Worm (Caenorhabditis elegans) whole organism, late embryonic: ENCODE results near the gene C44C10.7.
A peak's percentile ranks its signal among the peaks of the same experiment; 100 is the strongest.

Source experiments
- C08G9.2 ChIP-seq: sonication (generic microtip); optimal IDR thresholded peaks from 2 replicates; lab custom pipeline; 2016; ENCODE audit warnings: mild to moderate bottlenecking, missing genetic modification characterization, moderate library complexity, missing compliant biosample characterization
- C38D4.7 ChIP-seq: fragments of 200-800 bp; sonication (Bioruptor generic); optimal IDR thresholded peaks from 2 replicates; lab custom pipeline; 2018; ENCODE audit warnings: mild to moderate bottlenecking, missing genetic modification characterization, moderate library complexity, missing compliant biosample characterization
- F13H6.1 ChIP-seq: sonication (generic microtip); optimal IDR thresholded peaks from 2 replicates; lab custom pipeline; 2016; ENCODE audit warnings: missing genetic modification characterization, missing compliant biosample characterization
- K02D7.2 ChIP-seq: sonication (generic microtip); optimal IDR thresholded peaks from 2 replicates; lab custom pipeline; 2017; ENCODE audit warnings: mild to moderate bottlenecking, missing genetic modification characterization, missing compliant biosample characterization
- K09A11.1 ChIP-seq: sonication (generic microtip); optimal IDR thresholded peaks from 2 replicates; lab custom pipeline; 2017; ENCODE audit warnings: antibody characterized with exemption, mild to moderate bottlenecking, missing genetic modification characterization, missing compliant biosample characterization; ENCODE audit not compliant: insufficient read depth
- T23F11.4 ChIP-seq: fragments of 200-800 bp; sonication (Bioruptor generic); optimal IDR thresholded peaks from 2 replicates; lab custom pipeline; 2018; ENCODE audit warnings: mild to moderate bottlenecking, missing genetic modification characterization, missing compliant biosample characterization
- Y22D7AL.16 ChIP-seq: sonication (generic microtip); optimal IDR thresholded peaks from 2 replicates; lab custom pipeline; 2016; ENCODE audit warnings: missing genetic modification characterization, missing compliant biosample characterization
- ahr-1 ChIP-seq: sonication (generic microtip); optimal IDR thresholded peaks from 2 replicates; lab custom pipeline; 2016; ENCODE audit warnings: missing genetic modification characterization, missing compliant biosample characterization
- ceh-14 ChIP-seq: sonication (generic microtip); optimal IDR thresholded peaks from 2 replicates; lab custom pipeline; 2016; ENCODE audit warnings: missing genotype, missing genetic modification characterization, missing compliant biosample characterization
- ceh-18 ChIP-seq: sonication (generic microtip); optimal IDR thresholded peaks from 2 replicates; lab custom pipeline; 2016; ENCODE audit warnings: missing genetic modification characterization, missing compliant biosample characterization
- ceh-19 ChIP-seq: fragments of 200-800 bp; sonication (Bioruptor generic); optimal IDR thresholded peaks from 2 replicates; lab custom pipeline; 2018; ENCODE audit warnings: mild to moderate bottlenecking, missing genetic modification characterization, missing compliant biosample characterization
- ceh-24 ChIP-seq: sonication (generic microtip); optimal IDR thresholded peaks from 2 replicates; lab custom pipeline; 2016; ENCODE audit warnings: mild to moderate bottlenecking, missing genetic modification characterization, missing compliant biosample characterization
- ceh-31 ChIP-seq: sonication (generic microtip); optimal IDR thresholded peaks from 2 replicates; lab custom pipeline; 2016; ENCODE audit warnings: missing genetic modification characterization, missing compliant biosample characterization
- ceh-34 ChIP-seq: sonication (generic microtip); optimal IDR thresholded peaks from 2 replicates; lab custom pipeline; 2016; ENCODE audit warnings: mild to moderate bottlenecking, missing genetic modification characterization, missing compliant biosample characterization
- ceh-48 ChIP-seq: sonication (generic microtip); optimal IDR thresholded peaks from 2 replicates; lab custom pipeline; 2016; ENCODE audit warnings: missing genetic modification characterization, inconsistent platforms, missing compliant biosample characterization
- ceh-6 ChIP-seq: fragments of 200-800 bp; sonication (Bioruptor generic); optimal IDR thresholded peaks from 2 replicates; lab custom pipeline; 2018; ENCODE audit warnings: mild to moderate bottlenecking, missing genetic modification characterization, missing compliant biosample characterization
- ceh-9 ChIP-seq: sonication (generic microtip); optimal IDR thresholded peaks from 2 replicates; lab custom pipeline; 2016; ENCODE audit warnings: mild to moderate bottlenecking, missing genetic modification characterization, inconsistent platforms, missing compliant biosample characterization
- che-1 ChIP-seq: sonication (generic microtip); optimal IDR thresholded peaks from 2 replicates; lab custom pipeline; 2016; ENCODE audit warnings: mild to moderate bottlenecking, missing genetic modification characterization, missing compliant biosample characterization
- dmd-4 ChIP-seq: sonication (generic microtip); optimal IDR thresholded peaks from 2 replicates; lab custom pipeline; 2016; ENCODE audit warnings: borderline replicate concordance, missing genetic modification characterization, missing compliant biosample characterization
- elt-2 ChIP-seq: sonication (generic microtip); optimal IDR thresholded peaks from 2 replicates; lab custom pipeline; 2016; ENCODE audit warnings: missing genetic modification reagents, missing genetic modification characterization, missing compliant biosample characterization
- fkh-10 ChIP-seq: fragments of 150-350 bp; optimal IDR thresholded peaks from 2 replicates; lab custom pipeline; 2014; ENCODE audit warnings: missing biosample characterization, missing genetic modification reagents, missing genetic modification characterization
- gmeb-2 ChIP-seq: sonication (generic microtip); optimal IDR thresholded peaks from 2 replicates; lab custom pipeline; 2016; ENCODE audit warnings: missing genetic modification characterization, inconsistent platforms, missing compliant biosample characterization
- hlh-13 ChIP-seq: fragments of 200-800 bp; sonication (Bioruptor generic); optimal IDR thresholded peaks from 2 replicates; lab custom pipeline; 2018; ENCODE audit warnings: mild to moderate bottlenecking, missing genetic modification characterization, missing compliant biosample characterization
- hlh-15 ChIP-seq: sonication (generic microtip); optimal IDR thresholded peaks from 2 replicates; lab custom pipeline; 2016; ENCODE audit warnings: missing genetic modification characterization, missing compliant biosample characterization
- hlh-8 ChIP-seq: sonication (generic microtip); optimal IDR thresholded peaks from 2 replicates; lab custom pipeline; 2016; ENCODE audit warnings: missing genotype, missing genetic modification characterization, missing compliant biosample characterization
- lin-11 ChIP-seq: fragments of 200-800 bp; sonication (Bioruptor generic); optimal IDR thresholded peaks from 2 replicates; lab custom pipeline; 2018; ENCODE audit warnings: mild to moderate bottlenecking, missing genetic modification characterization, missing compliant biosample characterization
- nhr-11 ChIP-seq: fragments of 150-350 bp; optimal IDR thresholded peaks from 2 replicates; lab custom pipeline; 2014; ENCODE audit warnings: missing biosample characterization, missing genetic modification characterization
- pag-3 ChIP-seq: sonication (generic microtip); optimal IDR thresholded peaks from 2 replicates; lab custom pipeline; 2016; ENCODE audit warnings: missing compliant biosample characterization, missing genetic modification characterization, borderline replicate concordance
- pat-9 ChIP-seq: fragments of 200-800 bp; sonication (Bioruptor generic); optimal IDR thresholded peaks from 2 replicates; lab custom pipeline; 2018; ENCODE audit warnings: mild to moderate bottlenecking, missing genetic modification characterization, moderate library complexity, missing compliant biosample characterization
- pha-2 ChIP-seq: sonication (generic microtip); optimal IDR thresholded peaks from 2 replicates; lab custom pipeline; 2017; ENCODE audit warnings: mild to moderate bottlenecking, missing genetic modification characterization, missing compliant biosample characterization
- pqm-1 ChIP-seq: sonication (generic microtip); optimal IDR thresholded peaks from 2 replicates; lab custom pipeline; 2016; ENCODE audit warnings: missing genetic modification characterization, missing compliant biosample characterization
- pros-1 ChIP-seq: fragments of 150-350 bp; optimal IDR thresholded peaks from 2 replicates; lab custom pipeline; 2014; ENCODE audit warnings: missing biosample characterization, missing genetic modification reagents, missing genetic modification characterization
- rnt-1 ChIP-seq: sonication (generic microtip); optimal IDR thresholded peaks from 2 replicates; lab custom pipeline; 2016; ENCODE audit warnings: missing genetic modification characterization, missing compliant biosample characterization
- sdc-2 ChIP-seq: sonication (generic microtip); optimal IDR thresholded peaks from 2 replicates; lab custom pipeline; 2016; ENCODE audit warnings: missing genotype, missing genetic modification characterization, missing compliant biosample characterization
- sox-2 ChIP-seq: fragments of 200-800 bp; sonication (Bioruptor generic); IDR thresholded peaks from 2 replicates; pipeline ENCODE4 v1.3.6; 2022; ENCODE audit warnings: missing genetic modification reagents, missing genetic modification characterization, missing compliant biosample characterization
- sox-4 ChIP-seq: sonication (generic microtip); optimal IDR thresholded peaks from 2 replicates; lab custom pipeline; 2017; ENCODE audit warnings: mild to moderate bottlenecking, missing genetic modification characterization, inconsistent platforms, missing compliant biosample characterization
- tbx-2 ChIP-seq: sonication (generic microtip); optimal IDR thresholded peaks from 2 replicates; lab custom pipeline; 2016; ENCODE audit warnings: missing genetic modification characterization, missing compliant biosample characterization
- tbx-7 ChIP-seq: sonication (generic microtip); optimal IDR thresholded peaks from 2 replicates; lab custom pipeline; 2016; ENCODE audit warnings: missing genotype, missing genetic modification characterization, missing compliant biosample characterization
- unc-42 ChIP-seq: sonication (generic microtip); optimal IDR thresholded peaks from 2 replicates; lab custom pipeline; 2016; ENCODE audit warnings: missing genotype, missing genetic modification characterization, missing compliant biosample characterization
- zip-5 ChIP-seq: sonication (generic microtip); optimal IDR thresholded peaks from 2 replicates; lab custom pipeline; 2016; ENCODE audit warnings: missing genetic modification characterization, missing compliant biosample characterization
- ztf-16 ChIP-seq: sonication (generic microtip); optimal IDR thresholded peaks from 2 replicates; lab custom pipeline; 2017; ENCODE audit warnings: missing genetic modification characterization, missing compliant biosample characterization

C44C10.7 gene

DNA sequence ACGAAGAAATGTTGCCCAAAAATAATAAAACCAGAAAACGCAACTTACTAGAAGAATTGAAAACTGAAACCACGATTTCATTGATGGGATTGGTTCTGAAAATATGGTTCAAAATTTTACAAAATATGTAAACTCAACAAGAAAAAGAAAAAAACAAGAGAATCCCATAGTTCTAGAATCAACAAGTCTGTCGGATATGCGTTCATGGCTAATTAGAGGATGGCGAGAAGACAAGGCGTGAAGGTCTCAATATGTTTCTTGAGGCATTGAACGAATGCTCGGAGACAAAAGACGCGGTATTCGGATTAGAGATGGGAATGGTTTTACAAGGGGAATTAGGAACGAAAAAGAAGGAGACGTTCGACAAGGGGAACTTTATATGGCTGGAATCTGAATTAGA, 37.3 kb downstream of the C44C10.7 start, which contains the start of gene cutl-11:
TSS of gene cutl-11 (minus strand) at position 101 of the 400 bp plus-strand sequence.
- no peak for TF ChIP-seq K02D7.2 (tag; lab: Kevin White, UChicago)
- no peak for TF ChIP-seq fkh-10 (GFP tag; lab: Kevin White, UChicago)
- TF ChIP-seq ceh-48 (tag; lab: Kevin White, UChicago), result no peak
- TF ChIP-seq ceh-31 (tag; lab: Kevin White, UChicago), result no peak
- no peak for TF ChIP-seq tbx-7 (tag; lab: Kevin White, UChicago)
- no peak for TF ChIP-seq pros-1 (tag; lab: Kevin White, UChicago)
- no peak for TF ChIP-seq ahr-1 (tag; lab: Kevin White, UChicago)
- no peak for TF ChIP-seq ceh-9 (tag; lab: Kevin White, UChicago)
- no peak for TF ChIP-seq F13H6.1 (tag; lab: Kevin White, UChicago)
- TF ChIP-seq nhr-11 (tag; lab: Kevin White, UChicago), result no peak
- no peak for TF ChIP-seq ceh-24 (tag; lab: Kevin White, UChicago)
- no peak for TF ChIP-seq ceh-34 (tag; lab: Kevin White, UChicago)
- TF ChIP-seq rnt-1, result no peak
- no peak for TF ChIP-seq sox-2 (GFP tag; lab: Robert Waterston, UW)
- no peak for TF ChIP-seq unc-42 (tag; lab: Kevin White, UChicago)
- TF ChIP-seq K09A11.1 (tag; lab: Kevin White, UChicago), result no peak
- no peak for TF ChIP-seq C08G9.2 (tag; lab: Kevin White, UChicago)
- TF ChIP-seq, all 69 proteins: peak for 0

DNA sequence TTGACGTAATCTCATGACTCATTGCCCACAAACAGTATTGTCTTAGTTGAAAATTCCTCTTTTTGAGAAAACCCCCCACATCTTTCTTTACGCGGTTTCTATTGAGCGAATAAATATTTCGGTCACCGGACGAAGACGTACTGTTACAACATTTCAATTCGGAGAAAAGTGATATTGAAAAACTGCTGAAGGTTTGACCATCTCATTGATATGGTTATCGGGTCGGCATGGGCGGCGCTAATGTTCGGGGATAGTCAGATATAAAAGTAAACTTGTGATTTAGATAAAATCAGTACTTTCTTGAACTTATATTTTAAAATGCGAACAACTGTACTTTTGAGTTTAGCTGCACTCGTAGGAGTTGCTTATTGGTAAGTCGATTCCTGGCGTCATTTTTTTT, 40.9 kb downstream of the C44C10.7 start, which contains the start of gene T04F8.8:
TSS of gene T04F8.8 (plus strand) at position 301 of the 400 bp plus-strand sequence.
- TF ChIP-seq hlh-15 (tag; lab: Kevin White, UChicago) (no peak), zip-5 (tag; lab: Kevin White, UChicago) (no peak), ceh-48 (tag; lab: Kevin White, UChicago) (no peak), hlh-8 (tag; lab: Kevin White, UChicago) (no peak), pag-3 (tag; lab: Kevin White, UChicago) (no peak), sdc-2 (tag; lab: Kevin White, UChicago) (no peak), pqm-1 (tag; lab: Kevin White, UChicago) (no peak), ztf-16 (tag; lab: Kevin White, UChicago) (no peak)
- TF ChIP-seq, all 69 proteins: peak for 0

DNA sequence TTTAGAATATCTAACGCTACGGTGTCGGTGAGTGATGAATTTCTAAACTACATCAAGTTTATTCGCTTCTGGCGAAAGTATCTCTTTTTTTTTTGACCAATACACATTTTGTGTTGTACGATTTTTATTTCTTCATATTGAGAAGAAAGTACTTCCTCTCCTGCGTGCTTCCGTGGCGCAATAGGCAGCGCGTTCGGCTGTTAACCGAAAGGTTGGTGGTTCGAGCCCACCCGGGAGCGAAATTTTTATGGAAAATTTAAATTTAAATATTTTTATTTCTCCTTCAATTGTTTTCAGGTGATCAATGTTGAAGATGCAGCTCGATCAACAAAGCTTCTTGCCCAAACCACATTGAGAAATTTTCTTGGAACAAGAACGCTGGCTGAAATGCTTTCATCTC, 42.6 kb downstream of the C44C10.7 start:
- TF ChIP-seq elt-2 (peak; percentile 24), dmd-4 (tag; lab: Kevin White, UChicago) (no peak)

DNA sequence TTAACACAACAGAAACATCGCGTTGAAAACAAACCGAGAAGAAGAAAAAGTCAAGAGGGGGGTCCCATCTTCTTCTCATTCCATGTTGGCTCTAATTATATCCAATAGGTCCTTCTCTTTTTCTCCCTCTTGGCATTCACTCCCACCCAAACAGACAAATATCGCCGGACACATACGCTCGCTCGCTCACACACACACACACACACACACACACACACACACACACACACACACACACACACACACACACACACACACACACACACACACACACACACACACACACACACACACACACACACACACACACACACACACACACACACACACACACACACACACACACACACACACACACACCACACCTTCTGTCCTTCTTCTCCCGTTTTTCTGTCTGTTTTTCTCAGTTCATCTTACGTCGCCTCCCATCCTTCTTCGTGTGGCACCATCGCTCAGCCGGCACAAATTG, 44.3 kb downstream of the C44C10.7 start, which contains the start of gene sto-4:
TSS of gene sto-4 (plus strand) at position 360 of the 469 bp plus-strand sequence.
- TF ChIP-seq unc-42 (tag; lab: Kevin White, UChicago) (peak; percentile 77), hlh-13 (GFP tag; lab: Kevin White, UChicago) (peak; percentile 70), K02D7.2 (tag; lab: Kevin White, UChicago) (peak; percentile 66), pat-9 (tag; lab: Kevin White, UChicago) (peak; percentile 78), C38D4.7 (GFP tag; lab: Kevin White, UChicago) (peak; percentile 71), elt-2 (peak; percentile 48), gmeb-2 (tag; lab: Kevin White, UChicago) (peak; percentile 76), ceh-6 (GFP tag; lab: Kevin White, UChicago) (peak; percentile 77), sdc-2 (tag; lab: Kevin White, UChicago) (peak; percentile 32), ztf-16 (tag; lab: Kevin White, UChicago) (peak; percentile 34), rnt-1 (peak; percentile 0), pha-2 (tag; lab: Kevin White, UChicago) (peak; percentile 67), ceh-19 (GFP tag; lab: Kevin White, UChicago) (peak; percentile 87), che-1 (tag; lab: Kevin White, UChicago) (peak; percentile 69), lin-11 (tag; lab: Kevin White, UChicago) (peak; percentile 55), ceh-31 (tag; lab: Kevin White, UChicago) (peak; percentile 68), tbx-2 (peak; percentile 72), sox-4 (peak; percentile 53), hlh-8 (tag; lab: Kevin White, UChicago) (peak; percentile 8), T23F11.4 (peak; percentile 67), ceh-18 (peak; percentile 67), ceh-14 (tag; lab: Kevin White, UChicago) (peak; percentile 58), Y22D7AL.16 (peak; percentile 61)
